Worm (Caenorhabditis elegans): Measurements from ENCODE around the gene F48E8.2.

DNA sequence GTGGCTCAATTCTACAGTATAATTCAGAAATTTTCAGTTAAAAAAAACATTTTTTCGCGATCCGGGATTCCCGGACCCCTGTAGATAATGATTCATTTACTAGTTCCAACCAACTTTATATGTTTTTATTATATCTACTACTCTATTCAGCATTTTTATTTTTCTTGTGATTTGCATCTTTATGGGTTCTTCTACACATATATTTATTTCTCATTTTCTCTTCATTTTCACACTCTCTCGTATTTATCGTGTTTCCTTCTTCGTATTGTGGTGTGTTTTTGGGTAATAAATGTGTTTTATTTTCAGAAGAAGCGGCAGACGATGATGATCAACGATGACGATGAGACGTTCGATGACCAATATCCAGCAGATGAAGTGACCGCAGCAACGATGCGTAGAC, at the start of gene F48E8.2:
- TF ChIP-seq bed-2 (GFP tag; IDR thresholded peaks at IDR 0.05) (no peak), tbx-9 (tag; optimal IDR thresholded peaks at IDR 0.05; ENCODE audit: borderline replicate concordance) (no peak), Y67H2A.10 (GFP tag; conservative IDR thresholded peaks at IDR 0.05) (no peak), rcor-1 (GFP tag; IDR thresholded peaks at IDR 0.05) (no peak)
